Fruit fly (Drosophila melanogaster): ENCODE data around the gene modSP.

Gene modSP

DNA sequence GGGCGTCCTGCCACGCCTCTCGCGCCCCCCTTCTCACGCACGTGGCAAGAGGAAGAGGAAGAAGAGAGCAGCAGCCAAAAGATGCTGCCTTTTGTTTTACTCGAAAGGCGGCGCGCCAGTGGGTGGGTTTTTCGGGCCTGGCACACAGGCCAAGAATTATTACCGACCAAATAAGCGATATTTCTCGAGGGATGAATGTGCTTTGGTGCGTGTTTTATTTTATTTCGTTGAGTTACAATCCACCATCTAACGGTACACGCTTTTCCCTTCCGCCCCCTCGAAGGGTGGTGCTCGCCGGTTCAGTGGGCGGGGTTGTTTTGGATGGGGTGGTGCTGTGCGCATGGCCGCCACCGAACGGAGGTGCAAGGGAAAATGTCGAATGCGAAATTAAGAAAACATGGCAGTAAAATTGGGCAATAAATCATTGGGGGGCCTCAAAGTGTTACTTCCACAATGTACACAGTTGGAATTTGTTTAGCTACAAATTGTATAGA, 16.8 kb upstream of the modSP start:
- TF ChIP-seq CG2129 (GFP tag; IDR thresholded peaks at IDR 0.05; ENCODE audit: partially characterized antibody): no peak
- TF ChIP-seq seq (GFP tag; IDR thresholded peaks at IDR 0.05): peak; percentile 70; the same call in 1 of the 2 replicates
- TF ChIP-seq CG34224 (GFP tag; IDR thresholded peaks at IDR 0.05; ENCODE audit: partially characterized antibody): no peak
- TF ChIP-seq Med (GFP tag): peak; percentile 17
- no peak for TF ChIP-seq en (GFP tag; optimal IDR thresholded peaks at IDR 0.05)
- TF ChIP-seq Hand (GFP tag; optimal IDR thresholded peaks at IDR 0.05): no peak
- peak; percentile 80 for TF ChIP-seq ewg (GFP tag; optimal IDR thresholded peaks at IDR 0.05)
- peak; percentile 95 for TF ChIP-seq abd-A (tag; optimal IDR thresholded peaks at IDR 0.05)
- no peak for TF ChIP-seq CG15601 (tag; optimal IDR thresholded peaks at IDR 0.05)
- TF ChIP-seq CG17385 (GFP tag; optimal IDR thresholded peaks at IDR 0.05): no peak
- TF ChIP-seq PHDP (tag; optimal IDR thresholded peaks at IDR 0.05): no peak
- TF ChIP-seq nerfin-1 (tag; optimal IDR thresholded peaks at IDR 0.05): peak; percentile 5
- TF ChIP-seq CG15073 (GFP tag; optimal IDR thresholded peaks at IDR 0.05): no peak
- TF ChIP-seq otp (GFP tag; IDR thresholded peaks at IDR 0.05): no peak
- TF ChIP-seq sob (GFP tag; IDR thresholded peaks at IDR 0.05): no peak
- peak; percentile 27 for TF ChIP-seq Nf-YB (GFP tag; optimal IDR thresholded peaks at IDR 0.05)
- TF ChIP-seq pros (GFP tag; optimal IDR thresholded peaks at IDR 0.05): peak; percentile 81
- peak; percentile 71 for TF ChIP-seq Nf-YC (tag; optimal IDR thresholded peaks at IDR 0.05)
- no peak for TF ChIP-seq Bgb (GFP tag; IDR thresholded peaks at IDR 0.05; ENCODE audit: partially characterized antibody)
- peak; percentile 34; the same call in 1 of the 2 replicates for TF ChIP-seq crol (GFP tag; IDR thresholded peaks at IDR 0.05)
- no peak for TF ChIP-seq chinmo (GFP tag; IDR thresholded peaks at IDR 0.05; ENCODE audit: partially characterized antibody)

DNA sequence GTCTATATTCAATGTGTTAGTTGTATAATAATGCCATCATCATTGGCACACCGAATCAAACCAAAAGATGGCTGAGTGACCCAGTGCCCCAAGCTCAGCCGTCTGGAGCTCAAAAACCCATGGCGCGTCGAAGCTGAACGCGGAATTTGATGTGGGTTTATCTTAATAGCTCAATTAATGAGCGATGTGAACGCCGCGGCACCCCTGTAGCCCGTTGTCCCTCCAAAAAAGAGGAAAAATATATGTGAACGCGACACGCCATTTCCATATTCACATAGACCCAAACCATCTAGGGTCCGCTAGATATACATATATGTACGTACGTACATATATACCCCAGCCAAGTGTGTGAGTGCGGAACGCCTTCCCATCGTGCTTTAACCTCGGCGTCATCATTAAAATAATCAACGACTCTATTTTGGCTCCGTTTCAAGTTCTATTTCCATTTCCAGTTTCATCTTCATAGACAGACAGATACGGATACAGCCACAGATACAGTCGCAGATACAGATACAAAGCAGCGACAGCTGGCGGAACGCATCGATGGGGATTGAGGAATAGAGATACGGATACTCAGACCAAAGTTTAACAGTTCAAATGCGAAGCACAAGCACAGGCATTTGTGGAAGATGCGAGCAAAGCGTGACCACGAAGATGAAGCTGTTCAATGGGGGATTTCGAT, 8.8 kb upstream of the modSP start:
- TF ChIP-seq CG8290 (GFP tag; optimal IDR thresholded peaks at IDR 0.05): no peak
- TF ChIP-seq CG8290 (tag; optimal IDR thresholded peaks at IDR 0.05): peak in 1 of 2 experiments; percentile 25
- no peak for TF ChIP-seq ci (GFP tag; IDR thresholded peaks at IDR 0.05)
- no peak for TF ChIP-seq hkb (optimal IDR thresholded peaks at IDR 0.05)
- no peak for TF ChIP-seq hkb (GFP tag; IDR thresholded peaks at IDR 0.05)
- TF ChIP-seq gce (GFP tag; IDR thresholded peaks at IDR 0.05): 0 out of 3 replicates have a peak, but pooled peaks have one; percentile 13
- peak; percentile 92 for TF ChIP-seq sd (tag; optimal IDR thresholded peaks at IDR 0.05)
- TF ChIP-seq chinmo (GFP tag; IDR thresholded peaks at IDR 0.05; ENCODE audit: partially characterized antibody): peak; percentile 63; the same call in 1 of the 4 replicates
- no peak for TF ChIP-seq MESR4 (GFP tag; optimal IDR thresholded peaks at IDR 0.05)
- TF ChIP-seq Hr78 (GFP tag; optimal IDR thresholded peaks at IDR 0.05): peak in 1 of 2 experiments; percentile 15
- peak; percentile 31 for TF ChIP-seq en (GFP tag; optimal IDR thresholded peaks at IDR 0.05)
- TF ChIP-seq Med (GFP tag): peak; percentile 35
- peak in 1 of 2 experiments; percentile 11 for TF ChIP-seq Eip74EF (GFP tag; optimal IDR thresholded peaks at IDR 0.05)
- peak; percentile 72 for TF ChIP-seq grn (GFP tag; optimal IDR thresholded peaks at IDR 0.05)
- peak; percentile 67; the same call in 1 of the 2 replicates for TF ChIP-seq vvl (GFP tag; IDR thresholded peaks at IDR 0.05)
- no peak for TF ChIP-seq ac (GFP tag; optimal IDR thresholded peaks at IDR 0.05)
- TF ChIP-seq pros (GFP tag; optimal IDR thresholded peaks at IDR 0.05): peak; percentile 17
- 0 out of 3 replicates have a peak, but pooled peaks have one; percentile 51 for TF ChIP-seq CG2199 (GFP tag; IDR thresholded peaks at IDR 0.05)
- TF ChIP-seq abd-A (tag; optimal IDR thresholded peaks at IDR 0.05): peak; percentile 99
- TF ChIP-seq tll (GFP tag; optimal IDR thresholded peaks at IDR 0.05): no peak
- peak; percentile 84 for TF ChIP-seq Awh (GFP tag; IDR thresholded peaks at IDR 0.05)
- no peak for TF ChIP-seq CG5245 (GFP tag; optimal IDR thresholded peaks at IDR 0.05)
- peak; percentile 55 for TF ChIP-seq CG12769 (tag; optimal IDR thresholded peaks at IDR 0.05)
- peak; percentile 41 for TF ChIP-seq CG13894 (tag; optimal IDR thresholded peaks at IDR 0.05)
- no peak for TF ChIP-seq CG15514 (GFP tag; optimal IDR thresholded peaks at IDR 0.05)
- peak; percentile 48 for TF ChIP-seq cg (GFP tag; optimal IDR thresholded peaks at IDR 0.05)
- TF ChIP-seq slou (GFP tag; optimal IDR thresholded peaks at IDR 0.05): no peak
